Fruit fly (Drosophila melanogaster): ENCODE measurements around the gene CG7215.

DNA sequence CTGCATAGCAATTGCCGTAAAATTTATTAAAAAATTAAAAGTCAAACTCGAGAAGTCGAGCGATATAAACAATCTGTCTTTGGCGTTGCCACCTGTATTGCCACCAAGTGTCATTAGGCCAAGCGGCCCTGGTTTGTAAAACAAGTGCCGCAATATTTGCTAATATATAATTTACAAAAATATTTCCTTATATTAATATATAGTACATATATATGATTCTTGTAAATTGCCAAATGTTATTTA is at the start of gene CG7215, which contains the start of gene Prx5:
- TF ChIP-seq EcR (GFP tag; optimal IDR thresholded peaks at IDR 0.05) = no peak
- TF ChIP-seq Ets98B (GFP tag; IDR thresholded peaks at IDR 0.05) = no peak
- TF ChIP-seq CG15710 (tag; optimal IDR thresholded peaks at IDR 0.05) = no peak
- TF ChIP-seq CG9948 (tag; optimal IDR thresholded peaks at IDR 0.05) = no peak
- TF ChIP-seq CG14655 (GFP tag; optimal IDR thresholded peaks at IDR 0.05) = no peak
- no peak for TF ChIP-seq CG10348 (GFP tag; IDR thresholded peaks at IDR 0.05)
- no peak for TF ChIP-seq CG12605 (GFP tag; IDR thresholded peaks at IDR 0.05)
